Fruit fly (Drosophila melanogaster) whole organism, embryonic: Measurements from ENCODE around the gene CG43218.

Experiments
- Adf1 ChIP-seq: fragments of 200-800 bp; sonication (Bioruptor generic); IDR thresholded peaks from 2 replicates; pipeline ENCODE4 v1.3.6; 2022; ENCODE audit warnings: missing biosample characterization, missing genetic modification characterization
- Aef1 ChIP-seq: fragments of 200-800 bp; sonication (Bioruptor generic); IDR thresholded peaks from 3 replicates; pipeline ENCODE4 v1.3.6; 2022; ENCODE audit warnings: missing biosample characterization, missing genetic modification characterization
- Bdp1 ChIP-seq: fragments of 200-800 bp; sonication (Bioruptor generic); optimal IDR thresholded peaks from 3 replicates; lab custom pipeline; 2016; ENCODE audit warnings: missing biosample characterization, missing genetic modification characterization
- CG10267 ChIP-seq: fragments of 200-800 bp; sonication (Bioruptor generic); optimal IDR thresholded peaks from 2 replicates; lab custom pipeline; 2018; ENCODE audit warnings: missing biosample characterization, mild to moderate bottlenecking, missing genetic modification characterization, moderate library complexity
- CG10979 ChIP-seq: fragments of 200-800 bp; sonication (Bioruptor generic); optimal IDR thresholded peaks from 2 replicates; lab custom pipeline; 2018; ENCODE audit warnings: missing biosample characterization, mild to moderate bottlenecking, missing genetic modification characterization, moderate library complexity
- CG12071 ChIP-seq: fragments of 200-800 bp; sonication (Bioruptor generic); optimal IDR thresholded peaks from 3 replicates; lab custom pipeline; 2018; ENCODE audit warnings: missing biosample characterization, mild to moderate bottlenecking, missing genetic modification characterization
- CG13287 ChIP-seq: fragments of 200-800 bp; sonication (Bioruptor generic); IDR thresholded peaks from 2 replicates; pipeline ENCODE4 v1.3.6; 2022; ENCODE audit warnings: missing biosample characterization, missing genetic modification characterization; ENCODE audit not compliant: partially characterized antibody
- CG13894 ChIP-seq: fragments of 200-800 bp; sonication (Bioruptor generic); optimal IDR thresholded peaks from 3 replicates; lab custom pipeline; 2018; ENCODE audit warnings: missing biosample characterization, mild to moderate bottlenecking, missing genetic modification characterization, moderate library complexity
- CG14710 ChIP-seq: fragments of 200-800 bp; sonication (Bioruptor generic); optimal IDR thresholded peaks from 3 replicates; lab custom pipeline; 2019; ENCODE audit warnings: missing biosample characterization, mild to moderate bottlenecking, missing genetic modification characterization, moderate library complexity
- CG14860 ChIP-seq: fragments of 200-800 bp; sonication (Bioruptor generic); IDR thresholded peaks from 3 replicates; pipeline ENCODE4 v1.3.6; 2022; ENCODE audit warnings: missing biosample characterization, missing genetic modification characterization; ENCODE audit not compliant: partially characterized antibody
- CG15514 ChIP-seq: fragments of 200-800 bp; sonication (Bioruptor generic); optimal IDR thresholded peaks from 3 replicates; lab custom pipeline; 2017; ENCODE audit warnings: missing biosample characterization, missing genetic modification characterization, mild to moderate bottlenecking, moderate library complexity, missing genetic modification reagents
- CG16779 ChIP-seq: fragments of 200-800 bp; sonication (Bioruptor generic); IDR thresholded peaks from 2 replicates; pipeline ENCODE4 v1.3.6; 2022; ENCODE audit warnings: missing biosample characterization, missing genetic modification characterization
- CG17568 ChIP-seq: fragments of 200-800 bp; sonication (Bioruptor generic); optimal IDR thresholded peaks from 2 replicates; lab custom pipeline; 2018; ENCODE audit warnings: missing biosample characterization, mild to moderate bottlenecking, missing genetic modification characterization, moderate library complexity
- CG18599 ChIP-seq: fragments of 200-800 bp; sonication (Bioruptor generic); optimal IDR thresholded peaks from 3 replicates; lab custom pipeline; 2017; ENCODE audit warnings: missing biosample characterization, missing genetic modification characterization, mild to moderate bottlenecking, moderate library complexity, missing genetic modification reagents
- CG2120 ChIP-seq: fragments of 200-800 bp; sonication (Bioruptor generic); optimal IDR thresholded peaks from 3 replicates; lab custom pipeline; 2016; ENCODE audit warnings: missing biosample characterization, missing genetic modification characterization
- CG34422 ChIP-seq: fragments of 200-800 bp; sonication (Bioruptor generic); IDR thresholded peaks from 3 replicates; pipeline ENCODE4 v1.3.6; 2022; ENCODE audit warnings: missing biosample characterization, missing genetic modification characterization
- CG4617 ChIP-seq: fragments of 200-800 bp; sonication (Bioruptor generic); optimal IDR thresholded peaks from 3 replicates; lab custom pipeline; 2016; ENCODE audit warnings: missing biosample characterization, missing genetic modification characterization, borderline replicate concordance
- CG5180 ChIP-seq: fragments of 200-800 bp; sonication (Bioruptor generic); optimal IDR thresholded peaks from 3 replicates; lab custom pipeline; 2017; ENCODE audit warnings: missing biosample characterization, missing genetic modification characterization, mild to moderate bottlenecking, moderate library complexity, missing genetic modification reagents
- CG6765 ChIP-seq: fragments of 200-800 bp; sonication (Bioruptor generic); optimal IDR thresholded peaks from 3 replicates; lab custom pipeline; 2017; ENCODE audit warnings: missing biosample characterization, mild to moderate bottlenecking, missing genetic modification characterization
- CG9215 ChIP-seq: fragments of 200-800 bp; sonication (Bioruptor generic); IDR thresholded peaks from 2 replicates; pipeline ENCODE4 v1.3.6; 2022; ENCODE audit warnings: missing biosample characterization, missing genetic modification characterization
- D19B ChIP-seq: fragments of 200-800 bp; sonication (Bioruptor generic); optimal IDR thresholded peaks from 2 replicates; lab custom pipeline; 2017; ENCODE audit warnings: missing biosample characterization, mild to moderate bottlenecking, missing genetic modification characterization
- Deaf1 ChIP-seq: fragments of 200-800 bp; optimal IDR thresholded peaks from 3 replicates; lab custom pipeline; 2019; ENCODE audit warnings: missing biosample characterization, mild to moderate bottlenecking, missing genetic modification characterization, moderate library complexity
- E2f2 ChIP-seq: fragments of 200-800 bp; sonication (Bioruptor generic); IDR thresholded peaks from 2 replicates; pipeline ENCODE4 v1.3.6; 2022; ENCODE audit warnings: missing biosample characterization, missing genetic modification characterization
- Eip74EF ChIP-seq, 2 experiments: fragments of 200-800 bp in 1 of 2; fragments of >200 bp in 1 of 2; sonication (Bioruptor generic) in 1 of 2; optimal IDR thresholded peaks; 2 replicates each; lab custom pipeline; 2017 to 2019; ENCODE audit warnings: missing biosample characterization in 2 of 2, missing genetic modification characterization in 2 of 2, mild to moderate bottlenecking in 1 of 2, moderate library complexity in 1 of 2
- HmgD ChIP-seq: fragments of 200-800 bp; sonication (Bioruptor generic); optimal IDR thresholded peaks from 3 replicates; lab custom pipeline; 2016; ENCODE audit warnings: missing biosample characterization, missing genetic modification characterization
- Jarid2 ChIP-seq: fragments of 200-800 bp; sonication (Bioruptor generic); optimal IDR thresholded peaks from 3 replicates; lab custom pipeline; 2017; ENCODE audit warnings: mild to moderate bottlenecking, missing biosample characterization, missing genetic modification reagents, missing genetic modification characterization
- MESR4 ChIP-seq: fragments of 200-800 bp; sonication (Bioruptor generic); optimal IDR thresholded peaks from 2 replicates; lab custom pipeline; 2018; ENCODE audit warnings: missing biosample characterization, mild to moderate bottlenecking, missing genetic modification characterization, moderate library complexity
- Med ChIP-seq: fragments of 200-800 bp; sonication (Bioruptor generic); peaks from one replicate; lab custom pipeline; 2016; ENCODE audit warnings: missing biosample characterization, missing genetic modification characterization, mild to moderate bottlenecking, inconsistent platforms, moderate library complexity
- Opbp ChIP-seq: fragments of 200-800 bp; sonication (Bioruptor generic); IDR thresholded peaks from 3 replicates; pipeline ENCODE4 v1.3.6; 2022; ENCODE audit warnings: missing biosample characterization, missing genetic modification characterization; ENCODE audit not compliant: partially characterized antibody
- Rfx ChIP-seq: fragments of 200-800 bp; sonication (Bioruptor generic); IDR thresholded peaks from 2 replicates; pipeline ENCODE4 v1.3.6; 2022; ENCODE audit warnings: missing biosample characterization, missing genetic modification characterization
- amos ChIP-seq: fragments of 200-800 bp; sonication (Bioruptor generic); IDR thresholded peaks from 2 replicates; pipeline ENCODE4 v1.3.6; 2022; ENCODE audit warnings: missing biosample characterization, missing genetic modification characterization; ENCODE audit not compliant: partially characterized antibody
- aop ChIP-seq: fragments of 200-800 bp; sonication (Bioruptor generic); IDR thresholded peaks from 2 replicates; pipeline ENCODE4 v1.3.6; 2022; ENCODE audit warnings: missing biosample characterization, missing genetic modification characterization
- cg ChIP-seq: fragments of 200-800 bp; sonication (Bioruptor generic); optimal IDR thresholded peaks from 3 replicates; lab custom pipeline; 2019; ENCODE audit warnings: missing biosample characterization, mild to moderate bottlenecking, missing genetic modification characterization, moderate library complexity
- chif ChIP-seq, 2 experiments: fragments of 200-800 bp; sonication (Bioruptor generic); optimal IDR thresholded peaks; 3 replicates each; lab custom pipeline; 2016; ENCODE audit warnings: missing biosample characterization in 2 of 2, missing genetic modification characterization in 2 of 2
- da ChIP-seq: fragments of 200-800 bp; sonication (Bioruptor generic); optimal IDR thresholded peaks from 2 replicates; lab custom pipeline; 2016; ENCODE audit warnings: missing biosample characterization, missing genetic modification characterization
- dpn ChIP-seq, 2 experiments: fragments of 200-800 bp; sonication (Bioruptor generic); optimal IDR thresholded peaks; 3 replicates each; lab custom pipeline; 2016; ENCODE audit warnings: missing biosample characterization in 2 of 2, missing genetic modification characterization in 2 of 2
- fu2 ChIP-seq: fragments of 200-800 bp; sonication (Bioruptor generic); optimal IDR thresholded peaks from 2 replicates; lab custom pipeline; 2016; ENCODE audit warnings: missing biosample characterization, missing genetic modification characterization
- gsb-n ChIP-seq: fragments of 200-800 bp; sonication (Bioruptor generic); optimal IDR thresholded peaks from 3 replicates; lab custom pipeline; 2018; ENCODE audit warnings: missing biosample characterization, mild to moderate bottlenecking, missing genetic modification characterization
- hkb ChIP-seq, 2 experiments: fragments of 200-800 bp in 1 of 2; fragments of >200 bp in 1 of 2; sonication (Bioruptor generic) in 1 of 2; IDR thresholded peaks in 1 of 2; optimal IDR thresholded peaks in 1 of 2; 2 replicates each; pipeline versions ENCODE4 v1.3.6 to Lab custom; 2017 to 2022; ENCODE audit warnings: missing biosample characterization in 1 of 2, missing genetic modification characterization in 1 of 2
- onecut ChIP-seq: fragments of 200-800 bp; sonication (Bioruptor generic); IDR thresholded peaks from 2 replicates; pipeline ENCODE4 v1.3.6; 2022; ENCODE audit warnings: missing biosample characterization, missing genetic modification characterization
- pros ChIP-seq: fragments of 200-800 bp; sonication (Bioruptor generic); optimal IDR thresholded peaks from 3 replicates; lab custom pipeline; 2019; ENCODE audit warnings: missing biosample characterization, mild to moderate bottlenecking, missing genetic modification characterization, moderate library complexity
- sd ChIP-seq: fragments of 200-800 bp; sonication (Bioruptor generic); optimal IDR thresholded peaks from 3 replicates; lab custom pipeline; 2018; ENCODE audit warnings: missing biosample characterization, mild to moderate bottlenecking, missing genetic modification characterization, moderate library complexity
- seq ChIP-seq: fragments of 200-800 bp; sonication (Bioruptor generic); IDR thresholded peaks from 2 replicates; pipeline ENCODE4 v1.3.6; 2022; ENCODE audit warnings: missing biosample characterization, missing genetic modification characterization
- unc-4 ChIP-seq: fragments of 200-800 bp; sonication (Bioruptor generic); IDR thresholded peaks from 2 replicates; pipeline ENCODE4 v1.3.6; 2022; ENCODE audit warnings: missing biosample characterization, missing genetic modification characterization; ENCODE audit not compliant: partially characterized antibody
- vnd ChIP-seq: fragments of 200-800 bp; sonication (Bioruptor generic); IDR thresholded peaks from 3 replicates; pipeline ENCODE4 v1.3.6; 2022; ENCODE audit warnings: missing biosample characterization, missing genetic modification characterization; ENCODE audit not compliant: partially characterized antibody
- wor ChIP-seq: fragments of 200-800 bp; sonication (Bioruptor generic); IDR thresholded peaks from 2 replicates; pipeline ENCODE4 v1.3.6; 2022; ENCODE audit warnings: missing biosample characterization, missing genetic modification characterization

CG43218 gene

DNA sequence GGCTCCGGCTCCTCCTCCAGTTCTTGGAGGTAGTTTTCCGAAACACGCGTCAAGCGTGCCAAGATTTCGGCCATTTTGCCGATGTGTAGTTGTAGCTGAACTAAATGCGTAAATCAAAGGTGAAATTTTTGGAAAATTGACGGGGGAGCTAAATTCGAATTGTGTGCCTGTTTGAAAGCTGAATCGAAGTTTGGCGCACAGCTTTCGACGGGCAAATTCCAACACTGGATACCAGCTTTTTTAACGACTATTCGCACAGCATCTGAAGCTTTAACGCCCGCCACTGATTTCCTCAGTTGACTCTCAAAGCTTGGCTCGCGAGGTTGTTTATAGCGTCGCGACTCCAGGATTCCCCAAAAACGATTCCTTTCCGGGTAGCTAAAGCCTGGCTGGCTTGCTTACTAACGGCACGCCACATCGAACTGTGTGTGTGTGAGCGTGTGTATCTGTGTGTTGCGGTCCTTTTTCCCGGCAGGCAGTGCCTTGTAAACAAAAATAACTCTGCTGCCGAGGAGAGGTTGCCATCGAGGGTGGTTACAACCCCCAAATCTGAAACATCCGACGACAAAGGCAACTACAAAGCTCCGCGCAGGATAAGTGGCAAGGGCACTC lies 47.8 kb upstream of the CG43218 start, which contains the start of the genes CG10510 and CG10508 (continued):
- TF ChIP-seq CG12071 (peak; percentile 10), CG10267 (tag; lab: Kevin White, UChicago) (peak; percentile 2), Bdp1 (GFP tag; lab: Kevin White, UChicago) (no peak), CG9215 (GFP tag; lab: Robert Waterston, UW) (no peak), Med (GFP tag; lab: Kevin White, UChicago) (peak; percentile 80), Rfx (GFP tag; lab: Robert Waterston, UW) (peak; percentile 35; the same call in 1 of the 2 replicates), Aef1 (no peak), CG17568 (GFP tag; lab: Kevin White, UChicago) (no peak), unc-4 (peak; percentile 44; the same call in 1 of the 2 replicates), Deaf1 (tag; lab: Kevin White, UChicago) (peak; percentile 69), CG15514 (GFP tag; lab: Kevin White, UChicago) (peak; percentile 37), wor (GFP tag; lab: Robert Waterston, UW) (no peak), CG13894 (tag; lab: Kevin White, UChicago) (peak; percentile 55), E2f2 (peak; percentile 83), seq (GFP tag; lab: Robert Waterston, UW) (peak; percentile 36; the same call in 1 of the 2 replicates), CG5180 (GFP tag; lab: Kevin White, UChicago) (peak; percentile 34), CG16779 (GFP tag; lab: Robert Waterston, UW) (peak; percentile 89), cg (GFP tag; lab: Kevin White, UChicago) (peak; percentile 34), CG13287 (GFP tag; lab: Robert Waterston, UW) (no peak; the same call in 1 of the 2 replicates), Jarid2 (GFP tag; lab: Kevin White, UChicago) (peak; percentile 55), Adf1 (GFP tag; lab: Robert Waterston, UW) (peak; percentile 29; the same call in 1 of the 2 replicates), CG18599 (GFP tag; lab: Kevin White, UChicago) (peak; percentile 48), D19B (GFP tag; lab: Kevin White, UChicago) (no peak), chif (GFP tag; optimal IDR thresholded peaks at IDR 0.05; lab: Kevin White, UChicago) (no peak), CG6765 (GFP tag; lab: Kevin White, UChicago) (peak; percentile 13), sd (peak; percentile 29)
- TF ChIP-seq, all 482 proteins: peak for 38

DNA sequence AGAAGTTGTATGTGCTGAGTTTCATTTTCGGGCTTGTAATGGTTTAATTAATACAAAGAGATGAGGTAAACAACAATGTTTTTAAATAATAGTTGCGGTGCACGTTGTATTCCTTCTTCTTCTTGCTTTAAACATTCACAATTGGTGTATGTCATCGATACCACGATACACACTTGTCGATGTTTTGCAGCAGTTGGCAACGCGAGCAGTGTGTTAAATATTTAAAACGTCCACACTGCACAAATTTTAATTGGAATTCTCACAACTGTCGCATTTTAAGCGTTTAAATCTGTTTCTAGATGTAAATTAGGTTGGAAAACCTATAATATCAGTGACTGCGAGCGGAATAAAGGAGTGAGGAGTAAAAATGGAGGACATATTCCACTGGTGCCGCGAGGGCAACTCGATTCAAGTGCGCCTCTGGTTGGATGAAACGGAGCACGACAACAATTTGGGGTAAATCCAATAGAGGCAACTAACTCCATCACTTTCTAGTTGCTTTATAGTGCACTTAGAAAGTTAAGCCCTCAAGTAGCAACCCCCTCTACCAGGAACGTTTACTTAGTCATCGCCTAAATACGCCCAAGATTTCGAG lies 41.0 kb upstream of the CG43218 start, which contains the start of the genes Trmt112 and Ilk:
Gene Trmt112, minus strand, starts transcription at position 143 of the 595 bp plus-strand sequence.
Gene Ilk, plus strand, starts transcription at position 205 of the 595 bp plus-strand sequence.
- TF ChIP-seq Med (GFP tag; lab: Kevin White, UChicago): peak; percentile 87
- TF ChIP-seq CG14710 (tag; lab: Kevin White, UChicago): peak; percentile 51
- peak in 1 of 2 experiments; percentile 21 for TF ChIP-seq dpn (GFP tag; optimal IDR thresholded peaks at IDR 0.05; lab: Kevin White, UChicago)
- TF ChIP-seq CG14860 (GFP tag; lab: Robert Waterston, UW): peak; percentile 63
- TF ChIP-seq vnd (GFP tag; lab: Robert Waterston, UW): peak; percentile 84
- peak; percentile 94 for TF ChIP-seq MESR4 (GFP tag; lab: Kevin White, UChicago)
- peak; percentile 78; the same call in 1 of the 2 replicates for TF ChIP-seq onecut (GFP tag; lab: Robert Waterston, UW)
- no peak for TF ChIP-seq CG2120 (GFP tag; lab: Kevin White, UChicago)
- TF ChIP-seq Opbp (GFP tag; lab: Robert Waterston, UW): peak; percentile 92
- TF ChIP-seq hkb (optimal IDR thresholded peaks at IDR 0.05; lab: Kevin White, UChicago): peak; percentile 53
- no peak for TF ChIP-seq hkb (GFP tag; IDR thresholded peaks at IDR 0.05; lab: Robert Waterston, UW)
- TF ChIP-seq Eip74EF (GFP tag; optimal IDR thresholded peaks at IDR 0.05; lab: Kevin White, UChicago): no peak
- peak; percentile 91 for TF ChIP-seq amos (GFP tag; lab: Robert Waterston, UW)
- no peak for TF ChIP-seq CG10979 (tag; lab: Kevin White, UChicago)
- TF ChIP-seq aop (GFP tag; lab: Robert Waterston, UW): no peak
- TF ChIP-seq gsb-n: peak; percentile 14
- peak; percentile 99 for TF ChIP-seq CG4617 (GFP tag; lab: Kevin White, UChicago)
- TF ChIP-seq fu2: no peak
- no peak for TF ChIP-seq pros
- peak; percentile 66; the same call in 1 of the 3 replicates for TF ChIP-seq CG34422
- TF ChIP-seq da (GFP tag; lab: Kevin White, UChicago): peak; percentile 57
- peak; percentile 10 for TF ChIP-seq HmgD (GFP tag; lab: Kevin White, UChicago)
